Fruit fly (Drosophila melanogaster) whole organism, embryonic: Measurements from ENCODE around the gene EndoGI.

Experiments used
- BEAF-32 ChIP-seq: fragments of 200-800 bp; sonication (Bioruptor generic); optimal IDR thresholded peaks from 3 replicates; lab custom pipeline; 2017; ENCODE audit warnings: missing biosample characterization, missing genetic modification characterization, mild to moderate bottlenecking, moderate library complexity, missing genetic modification reagents
- Bgb ChIP-seq: fragments of 200-800 bp; sonication (Bioruptor generic); IDR thresholded peaks from 2 replicates; pipeline ENCODE4 v1.3.6; 2022; ENCODE audit warnings: missing biosample characterization, missing genetic modification characterization; ENCODE audit not compliant: partially characterized antibody
- CG10462 ChIP-seq: fragments of 200-800 bp; sonication (Bioruptor generic); optimal IDR thresholded peaks from 2 replicates; lab custom pipeline; 2016; ENCODE audit warnings: missing biosample characterization, missing genetic modification characterization
- CG10959 ChIP-seq: fragments of 200-800 bp; sonication (Bioruptor generic); IDR thresholded peaks from 2 replicates; pipeline ENCODE4 v1.3.6; 2022; ENCODE audit warnings: missing biosample characterization, missing genetic modification characterization
- CG11093 ChIP-seq: fragments of 200-800 bp; sonication (Bioruptor generic); IDR thresholded peaks from 3 replicates; pipeline ENCODE4 v1.3.6; 2022; ENCODE audit warnings: missing biosample characterization, missing genetic modification characterization
- CG11695 ChIP-seq: fragments of 200-800 bp; sonication (Bioruptor generic); IDR thresholded peaks from 3 replicates; pipeline ENCODE4 v1.3.6; 2022; ENCODE audit warnings: missing biosample characterization, missing genetic modification characterization
- CG12071 ChIP-seq: fragments of 200-800 bp; sonication (Bioruptor generic); optimal IDR thresholded peaks from 3 replicates; lab custom pipeline; 2018; ENCODE audit warnings: missing biosample characterization, mild to moderate bottlenecking, missing genetic modification characterization
- CG14050 ChIP-seq: fragments of 200-800 bp; sonication (Bioruptor generic); IDR thresholded peaks from 3 replicates; pipeline ENCODE4 v1.3.6; 2022; ENCODE audit warnings: missing biosample characterization, missing genetic modification characterization
- CG14667 ChIP-seq: fragments of 200-800 bp; sonication (Bioruptor generic); IDR thresholded peaks from 2 replicates; pipeline ENCODE4 v1.3.6; 2022; ENCODE audit warnings: missing biosample characterization, missing genetic modification characterization
- CG14710 ChIP-seq: fragments of 200-800 bp; sonication (Bioruptor generic); optimal IDR thresholded peaks from 3 replicates; lab custom pipeline; 2019; ENCODE audit warnings: missing biosample characterization, mild to moderate bottlenecking, missing genetic modification characterization, moderate library complexity
- CG15514 ChIP-seq: fragments of 200-800 bp; sonication (Bioruptor generic); optimal IDR thresholded peaks from 3 replicates; lab custom pipeline; 2017; ENCODE audit warnings: missing biosample characterization, missing genetic modification characterization, mild to moderate bottlenecking, moderate library complexity, missing genetic modification reagents
- CG1602 ChIP-seq: fragments of 200-800 bp; sonication (Bioruptor generic); optimal IDR thresholded peaks from 3 replicates; lab custom pipeline; 2016; ENCODE audit warnings: missing biosample characterization, missing genetic modification characterization
- CG18011 ChIP-seq: fragments of 200-800 bp; sonication (Bioruptor generic); optimal IDR thresholded peaks from 2 replicates; lab custom pipeline; 2017; ENCODE audit warnings: missing biosample characterization, missing genetic modification characterization, mild to moderate bottlenecking, moderate library complexity, missing genotype
- CG32532 ChIP-seq: fragments of 200-800 bp; sonication (Bioruptor generic); IDR thresholded peaks from 2 replicates; pipeline ENCODE4 v1.3.6; 2022; ENCODE audit warnings: missing biosample characterization, missing genetic modification characterization
- CG6683 ChIP-seq: fragments of 200-800 bp; sonication (Bioruptor generic); optimal IDR thresholded peaks from 2 replicates; lab custom pipeline; 2017; ENCODE audit warnings: missing biosample characterization, mild to moderate bottlenecking, missing genetic modification characterization, missing genetic modification reagents
- CG6689 ChIP-seq: fragments of 200-800 bp; sonication (Bioruptor generic); IDR thresholded peaks from 2 replicates; pipeline ENCODE4 v1.3.6; 2022; ENCODE audit warnings: missing biosample characterization, missing genetic modification characterization
- CG7556 ChIP-seq: fragments of 200-800 bp; sonication (Bioruptor generic); optimal IDR thresholded peaks from 2 replicates; lab custom pipeline; 2017; ENCODE audit warnings: missing biosample characterization, mild to moderate bottlenecking, missing genetic modification characterization
- CG8478 ChIP-seq: fragments of >200 bp; optimal IDR thresholded peaks from 2 replicates; lab custom pipeline; 2018
- CG9876 ChIP-seq: fragments of 200-800 bp; sonication (Bioruptor generic); optimal IDR thresholded peaks from 2 replicates; lab custom pipeline; 2016; ENCODE audit warnings: missing biosample characterization, missing genetic modification characterization
- CoRest ChIP-seq: fragments of 200-800 bp; sonication (Bioruptor generic); optimal IDR thresholded peaks from 3 replicates; lab custom pipeline; 2018; ENCODE audit warnings: missing biosample characterization, mild to moderate bottlenecking, missing genetic modification characterization, moderate library complexity
- Dip3 ChIP-seq: fragments of 200-800 bp; sonication (Bioruptor generic); optimal IDR thresholded peaks from 3 replicates; lab custom pipeline; 2016; ENCODE audit warnings: missing biosample characterization, missing genetic modification characterization
- Drgx ChIP-seq: fragments of 200-800 bp; sonication (Bioruptor generic); IDR thresholded peaks from 2 replicates; pipeline ENCODE4 v1.3.6; 2022; ENCODE audit warnings: missing biosample characterization, missing genetic modification characterization
- E2f1 ChIP-seq: fragments of 200-800 bp; sonication (Bioruptor generic); IDR thresholded peaks from 2 replicates; pipeline ENCODE4 v1.3.6; 2022; ENCODE audit warnings: missing biosample characterization, missing genetic modification characterization
- ERR ChIP-seq: fragments of 200-800 bp; sonication (Bioruptor generic); optimal IDR thresholded peaks from 2 replicates; lab custom pipeline; 2016; ENCODE audit warnings: missing biosample characterization, missing genetic modification characterization
- Gug ChIP-seq: fragments of 200-800 bp; sonication (Bioruptor generic); IDR thresholded peaks from 4 replicates; pipeline ENCODE4 v1.3.6; 2022; ENCODE audit warnings: missing biosample characterization, missing genetic modification characterization
- Hmr ChIP-seq: fragments of 200-800 bp; sonication (Bioruptor generic); optimal IDR thresholded peaks from 3 replicates; lab custom pipeline; 2017; ENCODE audit warnings: mild to moderate bottlenecking, missing biosample characterization, missing genetic modification reagents, missing genetic modification characterization
- Hr78 ChIP-seq, 2 experiments: fragments of 200-800 bp in 1 of 2; fragments of >200 bp in 1 of 2; sonication (Bioruptor generic) in 1 of 2; optimal IDR thresholded peaks; 2 replicates each; lab custom pipeline; 2017 to 2019; ENCODE audit warnings: missing biosample characterization in 2 of 2, missing genetic modification characterization in 2 of 2, mild to moderate bottlenecking in 1 of 2, moderate library complexity in 1 of 2
- Oaz ChIP-seq: fragments of 200-800 bp; sonication (Bioruptor generic); IDR thresholded peaks from 2 replicates; pipeline ENCODE4 v1.3.6; 2022; ENCODE audit warnings: missing biosample characterization, missing genetic modification characterization
- Trl ChIP-seq, 3 experiments: fragments of >200 bp in 2 of 3; fragments of 200-800 bp in 1 of 3; sonication (Bioruptor generic) in 1 of 3; optimal IDR thresholded peaks; 2 replicates in 1 of 3; 3 replicates in 2 of 3; lab custom pipeline; 2016 to 2017; ENCODE audit warnings: missing biosample characterization in 1 of 3, missing genetic modification characterization in 1 of 3
- YL-1 ChIP-seq: fragments of 200-800 bp; sonication (Bioruptor generic); optimal IDR thresholded peaks from 3 replicates; lab custom pipeline; 2017; ENCODE audit warnings: missing biosample characterization, mild to moderate bottlenecking, missing genetic modification characterization
- ase ChIP-seq: fragments of 200-800 bp; sonication (Bioruptor generic); IDR thresholded peaks from 3 replicates; pipeline ENCODE4 v1.3.6; 2022; ENCODE audit warnings: missing biosample characterization, missing genetic modification characterization
- az2 ChIP-seq: fragments of 200-800 bp; sonication (Bioruptor generic); optimal IDR thresholded peaks from 3 replicates; lab custom pipeline; 2016; ENCODE audit warnings: missing biosample characterization, missing genetic modification characterization
- btn ChIP-seq: fragments of 200-800 bp; sonication (Bioruptor generic); optimal IDR thresholded peaks from 2 replicates; lab custom pipeline; 2016; ENCODE audit warnings: missing biosample characterization, missing genetic modification characterization
- cas ChIP-seq: fragments of 200-800 bp; sonication (Bioruptor generic); IDR thresholded peaks from 2 replicates; pipeline ENCODE4 v1.3.6; 2022; ENCODE audit warnings: missing biosample characterization, missing genetic modification characterization
- da ChIP-seq: fragments of 200-800 bp; sonication (Bioruptor generic); optimal IDR thresholded peaks from 2 replicates; lab custom pipeline; 2016; ENCODE audit warnings: missing biosample characterization, missing genetic modification characterization
- dan ChIP-seq: fragments of 200-800 bp; sonication (Bioruptor generic); IDR thresholded peaks from 2 replicates; pipeline ENCODE4 v1.3.6; 2022; ENCODE audit warnings: missing biosample characterization, missing genetic modification characterization
- esg ChIP-seq: fragments of 200-800 bp; sonication (Bioruptor generic); conservative IDR thresholded peaks from 2 replicates; pipeline ENCODE4 v1.3.6; 2022; ENCODE audit warnings: missing biosample characterization, missing genetic modification characterization
- ewg ChIP-seq: fragments of 200-800 bp; sonication (Bioruptor generic); optimal IDR thresholded peaks from 3 replicates; lab custom pipeline; 2017; ENCODE audit warnings: mild to moderate bottlenecking, missing biosample characterization, missing genetic modification reagents, missing genetic modification characterization
- grau ChIP-seq: fragments of 200-800 bp; optimal IDR thresholded peaks from 3 replicates; lab custom pipeline; 2019; ENCODE audit warnings: missing biosample characterization, mild to moderate bottlenecking, missing genetic modification characterization, moderate library complexity
- gsb ChIP-seq: fragments of 200-800 bp; sonication (Bioruptor generic); IDR thresholded peaks from 2 replicates; pipeline ENCODE4 v1.3.6; 2022; ENCODE audit warnings: missing biosample characterization, missing genetic modification characterization
- nerfin-1 ChIP-seq: fragments of 200-800 bp; sonication (Bioruptor generic); optimal IDR thresholded peaks from 3 replicates; lab custom pipeline; 2019; ENCODE audit warnings: missing biosample characterization, mild to moderate bottlenecking, missing genetic modification characterization, moderate library complexity
- sens ChIP-seq: fragments of 200-800 bp; sonication (Bioruptor generic); peaks from one replicate; lab custom pipeline; 2016; ENCODE audit warnings: missing biosample characterization, missing genetic modification characterization
- sens-2 ChIP-seq: fragments of 200-800 bp; sonication (Bioruptor generic); IDR thresholded peaks from 2 replicates; pipeline ENCODE4 v1.3.6; 2022; ENCODE audit warnings: missing biosample characterization, missing genetic modification characterization
- sima ChIP-seq: fragments of 200-800 bp; sonication (Bioruptor generic); optimal IDR thresholded peaks from 2 replicates; lab custom pipeline; 2016; ENCODE audit warnings: missing biosample characterization, missing genetic modification characterization
- sna ChIP-seq: fragments of 200-800 bp; sonication (Bioruptor generic); IDR thresholded peaks from 2 replicates; pipeline ENCODE4 v1.3.6; 2022; ENCODE audit warnings: missing biosample characterization, missing genetic modification characterization; ENCODE audit not compliant: partially characterized antibody
- sob ChIP-seq: fragments of 200-800 bp; sonication (Bioruptor generic); IDR thresholded peaks from 2 replicates; pipeline ENCODE4 v1.3.6; 2022; ENCODE audit warnings: missing biosample characterization, missing genetic modification characterization
- ssp ChIP-seq: fragments of 200-800 bp; sonication (Bioruptor generic); IDR thresholded peaks from 2 replicates; pipeline ENCODE4 v1.3.6; 2022; ENCODE audit warnings: missing biosample characterization, missing genetic modification characterization
- tll ChIP-seq, 2 experiments: fragments of 200-800 bp in 1 of 2; fragments of >200 bp in 1 of 2; sonication (Bioruptor generic) in 1 of 2; optimal IDR thresholded peaks; 2 replicates each; lab custom pipeline; 2017 to 2019; ENCODE audit warnings: missing biosample characterization in 2 of 2, missing genetic modification characterization in 2 of 2, mild to moderate bottlenecking in 1 of 2, moderate library complexity in 1 of 2
- toy ChIP-seq: fragments of 200-800 bp; sonication (Bioruptor generic); IDR thresholded peaks from 2 replicates; pipeline ENCODE4 v1.3.6; 2022; ENCODE audit warnings: missing biosample characterization, missing genetic modification characterization
- yki ChIP-seq: fragments of >200 bp; optimal IDR thresholded peaks from 3 replicates; lab custom pipeline; 2018

EndoGI gene

dm6 chr2L:16279774-16280252 lies 22.3 kb downstream of the EndoGI start (continued):
- peak; percentile 52 for TF ChIP-seq CG15514 (GFP tag; lab: Kevin White, UChicago)
- TF ChIP-seq ewg (GFP tag; lab: Kevin White, UChicago), result peak; percentile 90
- peak; percentile 72 for TF ChIP-seq CG6683 (GFP tag; lab: Kevin White, UChicago)
- TF ChIP-seq CG12071, result peak; percentile 87
- TF ChIP-seq CG1602 (GFP tag; lab: Kevin White, UChicago), result peak; percentile 92
- peak; percentile 54 for TF ChIP-seq Dip3 (GFP tag; lab: Kevin White, UChicago)
- no peak for TF ChIP-seq sna (GFP tag; lab: Robert Waterston, UW)
- TF ChIP-seq az2 (GFP tag; lab: Kevin White, UChicago), result peak; percentile 95
- peak; percentile 21 for TF ChIP-seq YL-1 (GFP tag; lab: Kevin White, UChicago)
- peak; percentile 84 for TF ChIP-seq CG6689 (GFP tag; lab: Robert Waterston, UW)
- TF ChIP-seq E2f1 (GFP tag; lab: Robert Waterston, UW), result peak; percentile 59
- TF ChIP-seq CG7556, result peak; percentile 96
- TF ChIP-seq Hmr, result peak; percentile 85
- TF ChIP-seq BEAF-32 (GFP tag; lab: Kevin White, UChicago), result no peak
- TF ChIP-seq ase (GFP tag; lab: Robert Waterston, UW), result peak; percentile 71; the same call in 2 of the 3 replicates
- TF ChIP-seq CG8478 (lab: Kevin White, UChicago), result no peak
- peak; percentile 94 for TF ChIP-seq CG14710
- TF ChIP-seq CG9876 (GFP tag; lab: Kevin White, UChicago), result peak; percentile 19
- TF ChIP-seq dan (GFP tag; lab: Robert Waterston, UW), result no peak
- TF ChIP-seq CG11695 (GFP tag; lab: Robert Waterston, UW), result peak; percentile 72; the same call in 2 of the 3 replicates
- peak; percentile 51 for TF ChIP-seq sima (GFP tag; lab: Kevin White, UChicago)
- TF ChIP-seq ssp, result peak; percentile 44; the same call in 1 of the 2 replicates
- peak; percentile 52 for TF ChIP-seq sens-2 (GFP tag; lab: Robert Waterston, UW)
- peak; percentile 67 for TF ChIP-seq btn (GFP tag; lab: Kevin White, UChicago)
- peak; percentile 83 for TF ChIP-seq da (GFP tag; lab: Kevin White, UChicago)
- TF ChIP-seq gsb (GFP tag; lab: Robert Waterston, UW), result no peak
- TF ChIP-seq CG32532 (GFP tag; lab: Robert Waterston, UW), result peak; percentile 51; the same call in 1 of the 2 replicates
- no peak for TF ChIP-seq cas
- peak; percentile 82 for TF ChIP-seq CG14050 (GFP tag; lab: Robert Waterston, UW)
- peak; percentile 95 for TF ChIP-seq CoRest (tag; lab: Kevin White, UChicago)
- peak; percentile 89 for TF ChIP-seq nerfin-1
- peak; percentile 99 for TF ChIP-seq sens
- TF ChIP-seq CG11093, result peak; percentile 79
- no peak for TF ChIP-seq toy (GFP tag; lab: Robert Waterston, UW)
- TF ChIP-seq Gug (GFP tag; lab: Robert Waterston, UW), result peak; percentile 61; the same call in 2 of the 4 replicates
- TF ChIP-seq CG10959 (GFP tag; lab: Robert Waterston, UW), result peak; percentile 33; the same call in 1 of the 2 replicates
- peak; percentile 85 for TF ChIP-seq esg
- peak; percentile 84 for TF ChIP-seq Oaz (GFP tag; lab: Robert Waterston, UW)
- peak in 1 of 2 experiments; percentile 87 for TF ChIP-seq Hr78 (GFP tag; optimal IDR thresholded peaks at IDR 0.05; lab: Kevin White, UChicago)
- peak; percentile 89 for TF ChIP-seq CG10462 (GFP tag; lab: Kevin White, UChicago)
- peak; percentile 57 for TF ChIP-seq ERR (GFP tag; lab: Kevin White, UChicago)
- TF ChIP-seq CG14667, result peak; percentile 55; the same call in 1 of the 2 replicates
- peak; percentile 55; the same call in 1 of the 2 replicates for TF ChIP-seq sob
- TF ChIP-seq Trl (optimal IDR thresholded peaks at IDR 0.05; lab: Kevin White, UChicago), result peak in 1 of 2 experiments; percentile 24
- peak; percentile 87 for TF ChIP-seq Trl (GFP tag; optimal IDR thresholded peaks at IDR 0.05; lab: Kevin White, UChicago)
- TF ChIP-seq grau (tag; lab: Kevin White, UChicago), result peak; percentile 93
- TF ChIP-seq Drgx, result peak; percentile 90
- TF ChIP-seq CG18011 (GFP tag; lab: Kevin White, UChicago), result peak; percentile 71
- TF ChIP-seq tll (GFP tag; optimal IDR thresholded peaks at IDR 0.05; lab: Kevin White, UChicago), result peak in 1 of 2 experiments; percentile 41
- TF ChIP-seq yki (lab: Kevin White, UChicago), result no peak
- TF ChIP-seq Bgb (GFP tag; lab: Robert Waterston, UW), result no peak
